Worm (Caenorhabditis elegans) whole organism, mixed stage, embryonic: ENCODE measurements around the gene amdh-1.

Experiments
- M03D4.4 ChIP-seq: sonication (generic microtip); optimal IDR thresholded peaks from 2 replicates; lab custom pipeline; 2017; ENCODE audit warnings: mild to moderate bottlenecking, missing genetic modification characterization, missing compliant biosample characterization
- bed-3 ChIP-seq: fragments of 200-800 bp; sonication (Bioruptor generic); optimal IDR thresholded peaks from 3 replicates; lab custom pipeline; 2018; ENCODE audit warnings: mild to moderate bottlenecking, missing genetic modification characterization, moderate library complexity, missing compliant biosample characterization
- blmp-1 ChIP-seq: fragments of 150-350 bp; optimal IDR thresholded peaks from 2 replicates; lab custom pipeline; 2014; ENCODE audit warnings: missing biosample characterization, missing genetic modification characterization
- ceh-39 ChIP-seq: fragments of 150-350 bp; optimal IDR thresholded peaks from 2 replicates; lab custom pipeline; 2014; ENCODE audit warnings: missing biosample characterization, missing genetic modification characterization
- ceh-43 ChIP-seq: fragments of 200-800 bp; sonication (Bioruptor generic); optimal IDR thresholded peaks from 2 replicates; lab custom pipeline; 2018; ENCODE audit warnings: mild to moderate bottlenecking, missing genetic modification characterization, moderate library complexity, missing compliant biosample characterization
- ceh-83 ChIP-seq: fragments of 200-800 bp; sonication (Bioruptor generic); optimal IDR thresholded peaks from 2 replicates; lab custom pipeline; 2018; ENCODE audit warnings: mild to moderate bottlenecking, missing genetic modification characterization, missing compliant biosample characterization
- ces-1 ChIP-seq: fragments of 150-350 bp; optimal IDR thresholded peaks from 2 replicates; lab custom pipeline; 2014; ENCODE audit warnings: missing biosample characterization, missing genetic modification reagents, missing genetic modification characterization
- cnd-1 ChIP-seq: fragments of 200-800 bp; sonication (Bioruptor generic); optimal IDR thresholded peaks from 2 replicates; lab custom pipeline; 2018; ENCODE audit warnings: mild to moderate bottlenecking, missing genetic modification characterization, missing compliant biosample characterization
- drap-1 ChIP-seq: fragments of 200-800 bp; sonication (Bioruptor generic); optimal IDR thresholded peaks from 3 replicates; lab custom pipeline; 2018; ENCODE audit warnings: mild to moderate bottlenecking, missing genetic modification characterization, missing compliant biosample characterization
- elt-1 ChIP-seq: sonication (generic microtip); optimal IDR thresholded peaks from 2 replicates; lab custom pipeline; 2017; ENCODE audit warnings: missing genetic modification characterization, mild to moderate bottlenecking, missing compliant biosample characterization, antibody characterized with exemption, moderate library complexity, borderline replicate concordance; ENCODE audit not compliant: insufficient read depth
- elt-3 ChIP-seq: fragments of 150-350 bp; optimal IDR thresholded peaks from 2 replicates; lab custom pipeline; 2014; ENCODE audit warnings: missing biosample characterization, missing genetic modification characterization
- flh-1 ChIP-seq: fragments of 200-800 bp; sonication (Bioruptor generic); optimal IDR thresholded peaks from 2 replicates; lab custom pipeline; 2018; ENCODE audit warnings: mild to moderate bottlenecking, missing genetic modification characterization, moderate library complexity, missing compliant biosample characterization
- ham-2 ChIP-seq: fragments of 200-800 bp; sonication (Bioruptor generic); optimal IDR thresholded peaks from 2 replicates; lab custom pipeline; 2018; ENCODE audit warnings: mild to moderate bottlenecking, missing genetic modification characterization, missing compliant biosample characterization
- hlh-1 ChIP-seq: fragments of 150-350 bp; optimal IDR thresholded peaks from 2 replicates; lab custom pipeline; 2014; ENCODE audit warnings: missing biosample characterization, missing genetic modification reagents, missing genetic modification characterization
- lin-13 ChIP-seq: fragments of 150-350 bp; optimal IDR thresholded peaks from 2 replicates; lab custom pipeline; 2014; ENCODE audit warnings: missing biosample characterization, missing genetic modification characterization
- lin-32 ChIP-seq: fragments of 200-800 bp; sonication (Bioruptor generic); optimal IDR thresholded peaks from 2 replicates; lab custom pipeline; 2018; ENCODE audit warnings: mild to moderate bottlenecking, missing genetic modification characterization, missing compliant biosample characterization
- lsy-2 ChIP-seq: fragments of 150-350 bp; optimal IDR thresholded peaks from 2 replicates; lab custom pipeline; 2014; ENCODE audit warnings: missing biosample characterization, missing genetic modification characterization
- mab-5 ChIP-seq: fragments of 150-350 bp; optimal IDR thresholded peaks from 2 replicates; lab custom pipeline; 2014; ENCODE audit warnings: missing biosample characterization, missing genetic modification characterization
- mep-1 ChIP-seq: fragments of 150-350 bp; optimal IDR thresholded peaks from 2 replicates; lab custom pipeline; 2017; ENCODE audit warnings: missing biosample characterization, missing genetic modification reagents, missing genetic modification characterization, inconsistent platforms
- mls-2 ChIP-seq: sonication (generic microtip); optimal IDR thresholded peaks from 2 replicates; lab custom pipeline; 2016; ENCODE audit warnings: mild to moderate bottlenecking, missing genetic modification characterization, moderate library complexity, missing compliant biosample characterization
- nhr-12 ChIP-seq: fragments of 150-350 bp; optimal IDR thresholded peaks from 2 replicates; lab custom pipeline; 2014; ENCODE audit warnings: missing biosample characterization, missing genetic modification characterization
- nhr-2 ChIP-seq: fragments of 150-350 bp; optimal IDR thresholded peaks from 2 replicates; lab custom pipeline; 2014; ENCODE audit warnings: missing biosample characterization, missing genetic modification characterization
- nhr-237 ChIP-seq: fragments of 150-350 bp; optimal IDR thresholded peaks from 2 replicates; lab custom pipeline; 2014; ENCODE audit warnings: missing biosample characterization, missing genetic modification characterization
- nhr-28 ChIP-seq: fragments of 150-350 bp; optimal IDR thresholded peaks from 2 replicates; lab custom pipeline; 2014; ENCODE audit warnings: missing biosample characterization, missing genetic modification characterization
- nhr-76 ChIP-seq: sonication (generic microtip); optimal IDR thresholded peaks from 2 replicates; lab custom pipeline; 2017; ENCODE audit warnings: missing biosample characterization, missing genetic modification characterization
- pha-4 ChIP-seq: fragments of 150-350 bp; optimal IDR thresholded peaks from 2 replicates; lab custom pipeline; 2018; ENCODE audit warnings: missing biosample characterization, missing genetic modification reagents, missing genetic modification characterization
- sem-2 ChIP-seq: fragments of 200-800 bp; sonication (Bioruptor generic); optimal IDR thresholded peaks from 2 replicates; lab custom pipeline; 2018; ENCODE audit warnings: mild to moderate bottlenecking, missing genetic modification characterization, missing compliant biosample characterization
- snpc-4 ChIP-seq: fragments of 150-350 bp; optimal IDR thresholded peaks from 2 replicates; lab custom pipeline; 2014; ENCODE audit warnings: missing biosample characterization, missing genetic modification characterization
- sptf-1 ChIP-seq: sonication (generic microtip); optimal IDR thresholded peaks from 2 replicates; lab custom pipeline; 2017; ENCODE audit warnings: mild to moderate bottlenecking, missing genetic modification characterization, moderate library complexity, missing compliant biosample characterization
- tbx-8 ChIP-seq: fragments of 200-800 bp; sonication (Bioruptor generic); optimal IDR thresholded peaks from 2 replicates; lab custom pipeline; 2018; ENCODE audit warnings: mild to moderate bottlenecking, missing genetic modification characterization, moderate library complexity, missing compliant biosample characterization
- unc-120 ChIP-seq: sonication (generic microtip); optimal IDR thresholded peaks from 2 replicates; lab custom pipeline; 2017; ENCODE audit warnings: missing genetic modification characterization, missing compliant biosample characterization; ENCODE audit not compliant: poor library complexity, severe bottlenecking
- unc-39 ChIP-seq: fragments of 150-350 bp; optimal IDR thresholded peaks from 2 replicates; lab custom pipeline; 2014; ENCODE audit warnings: missing biosample characterization, missing genetic modification characterization
- unc-62 ChIP-seq: fragments of 150-350 bp; optimal IDR thresholded peaks from 2 replicates; lab custom pipeline; 2014; ENCODE audit warnings: missing biosample characterization, missing genetic modification reagents, missing genetic modification characterization
- zip-8 ChIP-seq: fragments of 150-350 bp; optimal IDR thresholded peaks from 2 replicates; lab custom pipeline; 2014; ENCODE audit warnings: missing biosample characterization, missing genetic modification characterization
- ztf-11 ChIP-seq: fragments of 150-350 bp; optimal IDR thresholded peaks from 2 replicates; lab custom pipeline; 2014; ENCODE audit warnings: missing biosample characterization, missing genetic modification characterization

Gene amdh-1

ce11 chrIII:6295972-6296700 lies 44.5 kb downstream of the amdh-1 start, which contains the start of gene F47D12.7:
F47D12.7 (minus strand) TSS chrIII:6296022.
- TF ChIP-seq elt-3 (tag; lab: Kevin White, UChicago) (no peak), blmp-1 (no peak), tbx-8 (GFP tag; lab: Kevin White, UChicago) (no peak), mab-5 (no peak), nhr-28 (no peak), lin-13 (tag; lab: Kevin White, UChicago) (no peak), unc-62 (GFP tag; lab: Kevin White, UChicago) (no peak), ceh-39 (tag; lab: Kevin White, UChicago) (no peak), lin-32 (GFP tag; lab: Kevin White, UChicago) (no peak), unc-120 (tag; lab: Kevin White, UChicago) (no peak), sem-2 (no peak)

ce11 chrIII:6297599-6297998 lies 46.0 kb downstream of the amdh-1 start:
- TF ChIP-seq mls-2 (tag; lab: Kevin White, UChicago) (no peak), unc-62 (GFP tag; lab: Kevin White, UChicago) (no peak), ces-1 (GFP tag; lab: Kevin White, UChicago) (peak; percentile 33)

- TF ChIP-seq tbx-8 (GFP tag; lab: Kevin White, UChicago) = no peak
- TF ChIP-seq sem-2 = no peak
- no peak for TF ChIP-seq elt-1
- TF ChIP-seq blmp-1 = no peak
- no peak for TF ChIP-seq lsy-2 (tag; lab: Kevin White, UChicago)
- TF ChIP-seq, all 35 proteins: peak for 0
Measured at ce11 chrIII:6298131-6298530, 46.5 kb downstream of the amdh-1 start, which contains the start of gene F47D12.3. F47D12.3 (plus strand) TSS chrIII:6298461.

- no peak for TF ChIP-seq elt-3 (tag; lab: Kevin White, UChicago)
- TF ChIP-seq nhr-237 (tag; lab: Kevin White, UChicago) = no peak
- TF ChIP-seq sptf-1 (tag; lab: Kevin White, UChicago) = no peak
- TF ChIP-seq nhr-28 = no peak
- TF ChIP-seq flh-1 (GFP tag; lab: Kevin White, UChicago) = no peak
- no peak for TF ChIP-seq tbx-8 (GFP tag; lab: Kevin White, UChicago)
- TF ChIP-seq sem-2 = no peak
- TF ChIP-seq lin-32 (GFP tag; lab: Kevin White, UChicago) = no peak
- no peak for TF ChIP-seq snpc-4 (tag; lab: Kevin White, UChicago)
- no peak for TF ChIP-seq nhr-76 (tag; lab: Kevin White, UChicago)
- no peak for TF ChIP-seq elt-1
- no peak for TF ChIP-seq unc-39 (tag; lab: Kevin White, UChicago)
- no peak for TF ChIP-seq M03D4.4 (tag; lab: Kevin White, UChicago)
- no peak for TF ChIP-seq unc-120 (tag; lab: Kevin White, UChicago)
- TF ChIP-seq mep-1 (tag; lab: Kevin White, UChicago) = no peak
Measured at ce11 chrIII:6300297-6300696, 48.7 kb downstream of the amdh-1 start.

ce11 chrIII:6303114-6303647 lies 51.6 kb downstream of the amdh-1 start, which contains the start of gene F47D12.9:
F47D12.9 (minus strand) TSS chrIII:6303380.
- TF ChIP-seq pha-4 (tag; lab: Kevin White, UChicago) (peak; percentile 62), flh-1 (GFP tag; lab: Kevin White, UChicago) (no peak), hlh-1 (tag; lab: Kevin White, UChicago) (peak; percentile 53), drap-1 (GFP tag; lab: Kevin White, UChicago) (no peak), snpc-4 (tag; lab: Kevin White, UChicago) (no peak), lin-13 (tag; lab: Kevin White, UChicago) (peak; percentile 39), ceh-83 (GFP tag; lab: Kevin White, UChicago) (no peak), elt-1 (no peak), mab-5 (no peak), unc-39 (tag; lab: Kevin White, UChicago) (no peak), lsy-2 (tag; lab: Kevin White, UChicago) (no peak), nhr-2 (tag; lab: Kevin White, UChicago) (no peak), nhr-12 (tag; lab: Kevin White, UChicago) (no peak), mls-2 (tag; lab: Kevin White, UChicago) (no peak), sptf-1 (tag; lab: Kevin White, UChicago) (no peak), mep-1 (tag; lab: Kevin White, UChicago) (peak; percentile 54), ces-1 (GFP tag; lab: Kevin White, UChicago) (peak; percentile 28), lin-32 (GFP tag; lab: Kevin White, UChicago) (no peak), unc-120 (tag; lab: Kevin White, UChicago) (peak; percentile 20), sem-2 (no peak), cnd-1 (tag; lab: Kevin White, UChicago) (no peak), ceh-43 (GFP tag; lab: Kevin White, UChicago) (no peak), unc-62 (GFP tag; lab: Kevin White, UChicago) (peak; percentile 10), zip-8 (no peak), bed-3 (no peak), elt-3 (tag; lab: Kevin White, UChicago) (no peak), ham-2 (no peak), blmp-1 (no peak), nhr-76 (tag; lab: Kevin White, UChicago) (no peak), ztf-11 (tag; lab: Kevin White, UChicago) (no peak), tbx-8 (GFP tag; lab: Kevin White, UChicago) (no peak), nhr-237 (tag; lab: Kevin White, UChicago) (no peak), M03D4.4 (tag; lab: Kevin White, UChicago) (no peak), nhr-28 (no peak), ceh-39 (tag; lab: Kevin White, UChicago) (no peak)
